Fruit fly (Drosophila melanogaster): ENCODE results near the gene mth.

- TF ChIP-seq psq (optimal IDR thresholded peaks at IDR 0.05) (no peak), CG8478 (optimal IDR thresholded peaks at IDR 0.05) (no peak), pan (optimal IDR thresholded peaks at IDR 0.05) (no peak), usp (GFP tag; optimal IDR thresholded peaks at IDR 0.05) (no peak), EcR (GFP tag; optimal IDR thresholded peaks at IDR 0.05) (no peak)
Observed at dm6 chr3L:315140-315539, 31.6 kb downstream of the mth start.

Data from whole organism.